Fruit fly (Drosophila melanogaster): Measurements from ENCODE around the gene cyr.

The cyr gene

DNA sequence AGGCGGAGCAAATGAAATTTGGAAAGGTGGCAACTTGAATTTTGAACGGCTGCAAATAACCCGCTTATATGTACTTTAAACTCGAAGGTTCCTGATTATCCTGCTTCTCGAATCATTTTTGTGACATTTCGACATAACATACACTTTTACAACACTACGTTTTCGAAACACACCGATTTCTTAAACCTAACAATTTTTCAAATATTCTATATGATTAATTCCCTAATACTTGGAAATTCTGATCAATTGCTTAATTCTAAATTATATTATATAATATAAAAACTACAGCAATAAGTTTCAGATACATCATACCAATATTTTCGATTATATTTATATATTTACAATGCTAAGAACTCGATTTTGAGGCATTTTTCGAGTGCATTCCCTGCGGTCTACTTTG is 27.2 kb upstream of the cyr start, which contains the start of gene CG10761:
TSS of gene CG10761 (minus strand) at position 101 of the 400 bp plus-strand sequence.
- no peak for TF ChIP-seq lz (GFP tag; optimal IDR thresholded peaks at IDR 0.05)
- TF ChIP-seq Ets21C (GFP tag; optimal IDR thresholded peaks at IDR 0.05), result no peak
- no peak for TF ChIP-seq Hr39 (GFP tag; optimal IDR thresholded peaks at IDR 0.05)
- TF ChIP-seq CG6854 (GFP tag; optimal IDR thresholded peaks at IDR 0.05), result no peak
- TF ChIP-seq dac (GFP tag; optimal IDR thresholded peaks at IDR 0.05), result no peak
- no peak for TF ChIP-seq Lpt (GFP tag; optimal IDR thresholded peaks at IDR 0.05)
- TF ChIP-seq CG3032 (tag; optimal IDR thresholded peaks at IDR 0.05), result no peak
- TF ChIP-seq CG34406 (GFP tag; optimal IDR thresholded peaks at IDR 0.05), result no peak
- no peak for TF ChIP-seq CG1621 (tag; optimal IDR thresholded peaks at IDR 0.05)
- no peak for TF ChIP-seq Eip93F (GFP tag; optimal IDR thresholded peaks at IDR 0.05)
- TF ChIP-seq OdsH (GFP tag; optimal IDR thresholded peaks at IDR 0.05), result no peak
- TF ChIP-seq net (GFP tag; optimal IDR thresholded peaks at IDR 0.05), result no peak
- TF ChIP-seq topi (GFP tag; optimal IDR thresholded peaks at IDR 0.05), result no peak
- no peak for TF ChIP-seq CG10669 (GFP tag; optimal IDR thresholded peaks at IDR 0.05)
- TF ChIP-seq ss (GFP tag; optimal IDR thresholded peaks at IDR 0.05), result no peak
- TF ChIP-seq Sox14 (GFP tag; optimal IDR thresholded peaks at IDR 0.05), result no peak
- no peak for TF ChIP-seq CG32006 (GFP tag; optimal IDR thresholded peaks at IDR 0.05)

- no peak for TF ChIP-seq Eip78C (GFP tag)
Observed at dm6 chrX:8159754-8160153, 24.2 kb upstream of the cyr start, which contains the start of gene CG15337. CG15337 (plus strand) TSS chrX:8160054.

- peak; percentile 24; the same call in 1 of the 3 replicates for TF ChIP-seq eg (GFP tag; IDR thresholded peaks at IDR 0.05)
- peak; percentile 49 for TF ChIP-seq CG16779 (tag; optimal IDR thresholded peaks at IDR 0.05)
- TF ChIP-seq CG10669 (GFP tag; optimal IDR thresholded peaks at IDR 0.05), result peak; percentile 6
- TF ChIP-seq CG8119 (GFP tag; IDR thresholded peaks at IDR 0.05), result peak; percentile 41; the same call in 1 of the 3 replicates
- TF ChIP-seq CG15336 (GFP tag; IDR thresholded peaks at IDR 0.05), result peak; percentile 55; the same call in 1 of the 2 replicates
- TF ChIP-seq ss (GFP tag; optimal IDR thresholded peaks at IDR 0.05), result peak; percentile 85 to 87
- TF ChIP-seq CG3032 (tag; optimal IDR thresholded peaks at IDR 0.05), result no peak
- TF ChIP-seq CG34406 (GFP tag; optimal IDR thresholded peaks at IDR 0.05), result no peak
- peak; percentile 60 for TF ChIP-seq CG6854 (GFP tag; optimal IDR thresholded peaks at IDR 0.05)
- TF ChIP-seq Eip78C (GFP tag), result peak; percentile 40
- TF ChIP-seq CG11294 (GFP tag; IDR thresholded peaks at IDR 0.05), result no peak
- TF ChIP-seq CG6808 (GFP tag; optimal IDR thresholded peaks at IDR 0.05), result peak; percentile 81
- no peak for TF ChIP-seq CG7368 (GFP tag; optimal IDR thresholded peaks at IDR 0.05)
- no peak for TF ChIP-seq CG11762 (GFP tag; optimal IDR thresholded peaks at IDR 0.05; ENCODE audit: insufficient read depth)
- no peak for TF ChIP-seq CG8632 (GFP tag; optimal IDR thresholded peaks at IDR 0.05)
- TF ChIP-seq net (GFP tag; optimal IDR thresholded peaks at IDR 0.05), result peak; percentile 36
- TF ChIP-seq spab (GFP tag; optimal IDR thresholded peaks at IDR 0.05), result peak; percentile 48
- TF ChIP-seq CG9139 (GFP tag; optimal IDR thresholded peaks at IDR 0.05), result peak; percentile 81
- peak; percentile 28 for TF ChIP-seq dsx (GFP tag; optimal IDR thresholded peaks at IDR 0.05; ENCODE audit: poor library complexity, severe bottlenecking)
- TF ChIP-seq CG6276 (GFP tag; optimal IDR thresholded peaks at IDR 0.05), result peak; percentile 82
- peak in 1 of 2 experiments; percentile 4 for TF ChIP-seq salr (GFP tag; optimal IDR thresholded peaks at IDR 0.05)
- peak; percentile 56 for TF ChIP-seq CG1621 (tag; optimal IDR thresholded peaks at IDR 0.05)
- peak; percentile 98 for TF ChIP-seq svp (GFP tag)
- TF ChIP-seq CG3919 (GFP tag; optimal IDR thresholded peaks at IDR 0.05), result peak; percentile 21
Observed at dm6 chrX:8158942-8159472, 23.5 kb upstream of the cyr start.

DNA sequence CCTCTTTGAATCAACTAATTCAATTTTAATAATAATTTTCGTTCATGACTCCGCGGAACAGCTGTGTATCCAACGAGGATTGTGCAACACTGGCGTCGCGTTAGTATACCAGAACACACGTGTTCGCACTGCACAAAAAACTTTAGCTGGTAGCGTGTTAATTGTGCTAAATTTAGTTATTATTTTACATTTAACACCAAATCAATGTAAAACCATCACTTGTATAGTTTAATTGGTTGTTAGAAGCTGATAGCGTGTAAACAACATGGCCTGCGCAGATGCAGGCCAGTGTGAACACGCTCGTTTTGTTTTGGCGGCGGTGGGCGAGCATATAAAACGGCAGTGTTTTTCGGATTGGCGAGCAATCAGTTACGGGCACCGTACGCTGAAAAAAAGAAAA is 21.8 kb upstream of the cyr start, which contains the start of the genes Traf6 and GIIIspla2:
TSS of gene Traf6 (minus strand) at position 93 of the 400 bp plus-strand sequence.
TSS of gene GIIIspla2 (plus strand) at position 335 of the 400 bp plus-strand sequence.
- TF ChIP-seq eg (GFP tag; IDR thresholded peaks at IDR 0.05) (peak; percentile 83), vri (GFP tag; optimal IDR thresholded peaks at IDR 0.05) (no peak), CG11902 (GFP tag; optimal IDR thresholded peaks at IDR 0.05) (peak; percentile 54), Eip75B (GFP tag; optimal IDR thresholded peaks at IDR 0.05) (peak; percentile 79), CG9139 (GFP tag; optimal IDR thresholded peaks at IDR 0.05) (no peak), Hr38 (GFP tag; optimal IDR thresholded peaks at IDR 0.05) (no peak), CG15336 (GFP tag; IDR thresholded peaks at IDR 0.05) (peak; percentile 80), CG11762 (GFP tag; optimal IDR thresholded peaks at IDR 0.05; ENCODE audit: insufficient read depth) (no peak), Hr4 (GFP tag; optimal IDR thresholded peaks at IDR 0.05) (no peak), CG16779 (tag; optimal IDR thresholded peaks at IDR 0.05) (no peak), salr (GFP tag; optimal IDR thresholded peaks at IDR 0.05) (peak in 1 of 2 experiments; percentile 60), CG4318 (GFP tag; optimal IDR thresholded peaks at IDR 0.05) (no peak), OdsH (GFP tag; optimal IDR thresholded peaks at IDR 0.05) (no peak), CG6808 (GFP tag; optimal IDR thresholded peaks at IDR 0.05) (no peak), pdm3 (GFP tag; optimal IDR thresholded peaks at IDR 0.05) (peak; percentile 80), CG10669 (GFP tag; optimal IDR thresholded peaks at IDR 0.05) (peak; percentile 72), esn (GFP tag; optimal IDR thresholded peaks at IDR 0.05) (peak; percentile 83), fd59A (GFP tag; optimal IDR thresholded peaks at IDR 0.05) (peak; percentile 64), Eip93F (GFP tag; optimal IDR thresholded peaks at IDR 0.05) (no peak), spab (GFP tag; optimal IDR thresholded peaks at IDR 0.05) (no peak), CG3032 (tag; optimal IDR thresholded peaks at IDR 0.05) (peak; percentile 80), Sox102F (GFP tag; optimal IDR thresholded peaks at IDR 0.05) (no peak)

Measured in whole organism, prepupa.